Worm (Caenorhabditis elegans) whole organism, L2 larva: Measurements from ENCODE around the gene evl-18.

Experiments
- aly-2 ChIP-seq: fragments of 150-350 bp; optimal IDR thresholded peaks from 2 replicates; lab custom pipeline; 2014; ENCODE audit warnings: missing biosample characterization, missing genetic modification characterization
- ama-1 ChIP-seq: fragments of 150-350 bp; optimal IDR thresholded peaks from 2 replicates; lab custom pipeline; 2018; ENCODE audit warnings: inconsistent platforms
- ceh-82 ChIP-seq: fragments of 150-350 bp; optimal IDR thresholded peaks from 2 replicates; lab custom pipeline; 2014; ENCODE audit warnings: missing biosample characterization, missing genetic modification characterization
- crh-2 ChIP-seq: sonication (generic microtip); optimal IDR thresholded peaks from 2 replicates; lab custom pipeline; 2017; ENCODE audit warnings: missing biosample characterization, missing genetic modification characterization
- lsy-2 ChIP-seq, 2 experiments: fragments of 150-350 bp in 1 of 2; sonication (generic microtip) in 1 of 2; optimal IDR thresholded peaks; 2 replicates each; lab custom pipeline; 2014 to 2017; ENCODE audit warnings: missing biosample characterization in 2 of 2, missing genetic modification characterization in 2 of 2
- mab-5 ChIP-seq: fragments of 150-350 bp; optimal IDR thresholded peaks from 2 replicates; lab custom pipeline; 2014; ENCODE audit warnings: missing biosample characterization, missing genetic modification characterization
- mbf-1 ChIP-seq: sonication (generic microtip); optimal IDR thresholded peaks from 2 replicates; lab custom pipeline; 2017; ENCODE audit warnings: missing biosample characterization, missing genetic modification characterization
- nhr-12 ChIP-seq: fragments of 150-350 bp; optimal IDR thresholded peaks from 2 replicates; lab custom pipeline; 2014; ENCODE audit warnings: missing biosample characterization, missing genetic modification characterization
- skn-1 ChIP-seq: sonication (generic microtip); optimal IDR thresholded peaks from 2 replicates; lab custom pipeline; 2017; ENCODE audit warnings: missing biosample characterization, missing genetic modification characterization
- snpc-4 ChIP-seq: fragments of 150-350 bp; optimal IDR thresholded peaks from 2 replicates; lab custom pipeline; 2014; ENCODE audit warnings: missing biosample characterization, missing genetic modification characterization
- unc-39 ChIP-seq: fragments of 150-350 bp; optimal IDR thresholded peaks from 2 replicates; lab custom pipeline; 2014; ENCODE audit warnings: missing biosample characterization, missing genetic modification characterization

DNA sequence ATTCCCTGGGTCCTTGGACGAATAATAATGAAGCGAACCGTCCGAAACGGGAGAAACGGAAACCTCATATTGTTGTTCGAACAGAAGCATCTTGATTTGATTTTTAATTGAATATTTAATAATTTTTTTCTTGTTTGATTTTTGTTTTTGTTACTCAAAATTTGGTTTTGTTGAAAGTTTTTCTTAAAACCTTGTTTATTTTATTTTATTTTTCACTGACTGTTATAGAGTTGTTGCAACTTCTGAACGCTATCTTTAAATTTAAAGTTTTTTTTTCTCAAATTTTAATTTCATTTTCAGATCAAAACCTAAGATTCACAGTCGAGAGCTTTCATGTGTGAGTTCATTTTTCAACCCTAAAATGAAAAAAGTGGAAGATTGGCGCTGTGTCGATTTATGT is 25.8 kb downstream of the evl-18 start, which contains the start of gene alkb-8:
- TF ChIP-seq lsy-2 (tag; optimal IDR thresholded peaks at IDR 0.05; lab: Kevin White, UChicago) (no peak), aly-2 (tag; lab: Kevin White, UChicago) (no peak), skn-1 (tag; lab: Kevin White, UChicago) (no peak), ceh-82 (tag; lab: Kevin White, UChicago) (no peak), ama-1 (lab: Kevin White, UChicago) (no peak), crh-2 (tag; lab: Kevin White, UChicago) (no peak), mab-5 (tag; lab: Kevin White, UChicago) (no peak), nhr-12 (no peak), mbf-1 (tag; lab: Kevin White, UChicago) (no peak), unc-39 (tag; lab: Kevin White, UChicago) (no peak), snpc-4 (tag; lab: Kevin White, UChicago) (no peak)
